Worm (Caenorhabditis elegans): Measurements from ENCODE around the gene sup-10.

DNA sequence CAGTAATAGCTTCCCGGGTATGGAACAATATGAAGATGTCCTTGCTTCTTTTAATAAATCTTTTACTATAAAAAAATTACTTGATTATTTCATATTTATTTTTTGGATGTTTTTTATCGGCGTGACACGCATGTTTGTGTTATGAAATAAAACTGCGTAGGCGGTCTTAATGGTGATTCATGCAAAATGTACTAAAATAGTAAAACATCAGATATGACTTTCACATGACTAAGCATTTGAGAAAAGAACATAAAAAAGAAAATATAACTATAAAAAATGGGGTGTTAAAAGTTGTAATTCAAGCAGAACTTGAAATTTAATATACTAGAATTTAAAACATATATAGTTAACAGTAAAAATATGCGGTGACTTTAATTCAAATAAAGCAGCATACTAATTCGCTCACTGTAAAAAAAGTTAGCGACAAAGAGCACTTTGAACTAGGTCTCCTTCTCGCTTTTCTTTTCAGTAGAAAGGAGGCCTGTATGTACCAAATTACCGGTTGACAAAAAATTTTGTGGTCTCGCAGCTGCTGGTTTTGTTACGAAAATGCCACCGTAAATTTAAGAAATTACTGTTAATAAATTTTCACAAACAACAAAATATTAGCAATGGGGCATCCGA lies 46.1 kb upstream of the sup-10 start:
- TF ChIP-seq mep-1 (tag; optimal IDR thresholded peaks at IDR 0.05) (no peak), nhr-85 (tag) (no peak), vab-15 (tag; optimal IDR thresholded peaks at IDR 0.05) (no peak), pag-3 (tag; optimal IDR thresholded peaks at IDR 0.05; ENCODE audit: borderline replicate concordance, insufficient read depth) (no peak), tlp-1 (tag; optimal IDR thresholded peaks at IDR 0.05) (no peak), blmp-1 (tag; optimal IDR thresholded peaks at IDR 0.05) (no peak), elt-2 (tag; optimal IDR thresholded peaks at IDR 0.05) (no peak), dsc-1 (tag; optimal IDR thresholded peaks at IDR 0.05) (no peak), skn-1 (tag; optimal IDR thresholded peaks at IDR 0.05) (peak; percentile 24)
